Worm (Caenorhabditis elegans) whole organism, late embryonic: ENCODE data around the gene srxa-8.

Experiments
- tbx-7 ChIP-seq: sonication (generic microtip); optimal IDR thresholded peaks from 2 replicates; lab custom pipeline; 2016; ENCODE audit warnings: missing genotype, missing genetic modification characterization, missing compliant biosample characterization
- zip-5 ChIP-seq: sonication (generic microtip); optimal IDR thresholded peaks from 2 replicates; lab custom pipeline; 2016; ENCODE audit warnings: missing genetic modification characterization, missing compliant biosample characterization

DNA sequence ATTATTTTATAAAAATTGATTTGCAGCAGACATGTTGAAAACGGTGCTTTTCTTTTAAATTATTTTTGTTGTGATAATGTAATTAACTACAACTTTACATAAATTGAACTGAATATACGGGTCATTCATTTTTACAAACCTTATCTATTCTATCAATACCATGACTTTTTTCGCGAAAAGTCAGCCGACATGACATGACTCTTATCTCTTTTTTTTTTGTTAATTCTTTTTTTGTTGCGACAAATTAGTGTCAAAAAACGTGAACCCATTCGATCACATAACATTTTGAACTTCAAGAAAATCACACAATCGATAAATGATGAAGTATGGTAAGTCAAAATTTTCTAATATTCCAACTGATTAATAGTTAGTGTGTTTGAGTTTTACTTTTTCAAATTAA, 19.4 kb upstream of the srxa-8 start, which contains the start of gene sir-2.2:
- no peak for TF ChIP-seq tbx-7 (tag; lab: Kevin White, UChicago)
- TF ChIP-seq zip-5, result no peak
